Worm (Caenorhabditis elegans) whole organism, L4/young adult: ENCODE results near the gene str-102.

ENCODE experiments used
- W03F9.2 ChIP-seq: fragments of 150-350 bp; optimal IDR thresholded peaks from 2 replicates; lab custom pipeline; 2014; ENCODE audit warnings: missing biosample characterization, missing genetic modification characterization
- dao-5 ChIP-seq: sonication (generic microtip); optimal IDR thresholded peaks from 2 replicates; lab custom pipeline; 2016; ENCODE audit warnings: missing genotype, missing genetic modification characterization, moderate library complexity, missing compliant biosample characterization
- him-1 ChIP-seq: sonication (generic microtip); optimal IDR thresholded peaks from 2 replicates; lab custom pipeline; 2016; ENCODE audit warnings: missing genotype, missing genetic modification reagents, missing genetic modification characterization, missing compliant biosample characterization

ce11 chrV:15415951-15416350 lies 31.1 kb downstream of the str-102 start, which contains the start of gene srh-265:
- TF ChIP-seq him-1, result no peak
- TF ChIP-seq W03F9.2 (tag; lab: Kevin White, UChicago), result no peak
- TF ChIP-seq dao-5, result no peak
